Worm (Caenorhabditis elegans) whole organism, late embryonic: Measurements from ENCODE around the gene lars-1.

Source experiments
- ceh-19 ChIP-seq: fragments of 200-800 bp; sonication (Bioruptor generic); optimal IDR thresholded peaks from 2 replicates; lab custom pipeline; 2018; ENCODE audit warnings: mild to moderate bottlenecking, missing genetic modification characterization, missing compliant biosample characterization
- elt-2 ChIP-seq: sonication (generic microtip); optimal IDR thresholded peaks from 2 replicates; lab custom pipeline; 2016; ENCODE audit warnings: missing genetic modification reagents, missing genetic modification characterization, missing compliant biosample characterization
- fkh-10 ChIP-seq: fragments of 150-350 bp; optimal IDR thresholded peaks from 2 replicates; lab custom pipeline; 2014; ENCODE audit warnings: missing biosample characterization, missing genetic modification reagents, missing genetic modification characterization
- nfya-1 ChIP-seq: sonication (generic microtip); optimal IDR thresholded peaks from 2 replicates; lab custom pipeline; 2017; ENCODE audit warnings: missing genetic modification characterization, mild to moderate bottlenecking, missing compliant biosample characterization, antibody characterized with exemption, moderate library complexity

ce11 chrIII:4194349-4195110 is 7.9 kb upstream of the lars-1 start:
- TF ChIP-seq fkh-10 (GFP tag; lab: Kevin White, UChicago) (no peak), nfya-1 (tag; lab: Kevin White, UChicago) (no peak), ceh-19 (GFP tag; lab: Kevin White, UChicago) (no peak), elt-2 (tag; lab: Kevin White, UChicago) (no peak)
